Worm (Caenorhabditis elegans): ENCODE results near the gene his-73.

Gene his-73

ce11 chrII:13149965-13150364, 33.5 kb upstream of the his-73 start:
- TF ChIP-seq ceh-39 (tag; optimal IDR thresholded peaks at IDR 0.05): no peak
- TF ChIP-seq flh-1 (GFP tag; optimal IDR thresholded peaks at IDR 0.05): no peak
- no peak for TF ChIP-seq nhr-237 (tag; optimal IDR thresholded peaks at IDR 0.05)
- no peak for TF ChIP-seq ces-1 (GFP tag; optimal IDR thresholded peaks at IDR 0.05)
- no peak for TF ChIP-seq blmp-1 (tag; optimal IDR thresholded peaks at IDR 0.05)
- no peak for TF ChIP-seq ceh-83 (GFP tag; optimal IDR thresholded peaks at IDR 0.05)
- TF ChIP-seq mab-5 (tag; optimal IDR thresholded peaks at IDR 0.05): no peak
- no peak for TF ChIP-seq lin-32 (GFP tag; optimal IDR thresholded peaks at IDR 0.05)

- TF ChIP-seq snpc-4 (tag; optimal IDR thresholded peaks at IDR 0.05): no peak
- no peak for TF ChIP-seq elt-3 (tag; optimal IDR thresholded peaks at IDR 0.05)
- no peak for TF ChIP-seq elt-1 (tag; optimal IDR thresholded peaks at IDR 0.05; ENCODE audit: borderline replicate concordance, insufficient read depth)
- TF ChIP-seq bed-3 (GFP tag; optimal IDR thresholded peaks at IDR 0.05): no peak
- TF ChIP-seq unc-39 (tag; optimal IDR thresholded peaks at IDR 0.05): no peak
- TF ChIP-seq tbx-8 (GFP tag; optimal IDR thresholded peaks at IDR 0.05): no peak
- no peak for TF ChIP-seq nhr-28 (tag; optimal IDR thresholded peaks at IDR 0.05)
- no peak for TF ChIP-seq unc-120 (tag; optimal IDR thresholded peaks at IDR 0.05; ENCODE audit: poor library complexity, severe bottlenecking)
- no peak for TF ChIP-seq ztf-11 (tag; optimal IDR thresholded peaks at IDR 0.05)
- TF ChIP-seq ham-2 (GFP tag; optimal IDR thresholded peaks at IDR 0.05): no peak
- TF ChIP-seq hlh-1 (tag; optimal IDR thresholded peaks at IDR 0.05): no peak
- no peak for TF ChIP-seq nhr-12 (tag; optimal IDR thresholded peaks at IDR 0.05)
- no peak for TF ChIP-seq nhr-2 (tag; optimal IDR thresholded peaks at IDR 0.05)
- TF ChIP-seq zip-8 (tag; optimal IDR thresholded peaks at IDR 0.05): no peak
- TF ChIP-seq lin-32 (GFP tag; optimal IDR thresholded peaks at IDR 0.05): no peak
- TF ChIP-seq M03D4.4 (tag; optimal IDR thresholded peaks at IDR 0.05): no peak
- no peak for TF ChIP-seq drap-1 (GFP tag; optimal IDR thresholded peaks at IDR 0.05)
Observed at ce11 chrII:13152409-13152808, 31.1 kb upstream of the his-73 start.

ce11 chrII:13153299-13153698, 30.2 kb upstream of the his-73 start, which contains the start of gene spe-18:
Gene spe-18 (minus strand): TSS chrII:13153399.
- no peak for TF ChIP-seq zip-8 (tag; optimal IDR thresholded peaks at IDR 0.05)
- TF ChIP-seq ces-1 (GFP tag; optimal IDR thresholded peaks at IDR 0.05): no peak
- TF ChIP-seq pha-4 (tag; optimal IDR thresholded peaks at IDR 0.05): no peak
- TF ChIP-seq mab-5 (tag; optimal IDR thresholded peaks at IDR 0.05): no peak
- TF ChIP-seq cnd-1 (tag; optimal IDR thresholded peaks at IDR 0.05): no peak
- TF ChIP-seq hlh-1 (tag; optimal IDR thresholded peaks at IDR 0.05): no peak
- TF ChIP-seq bed-3 (GFP tag; optimal IDR thresholded peaks at IDR 0.05): no peak

ce11 chrII:13156071-13156470, 27.4 kb upstream of the his-73 start:
- TF ChIP-seq bed-3 (GFP tag; optimal IDR thresholded peaks at IDR 0.05): no peak
- no peak for TF ChIP-seq ceh-43 (GFP tag; optimal IDR thresholded peaks at IDR 0.05)
- TF ChIP-seq ceh-83 (GFP tag; optimal IDR thresholded peaks at IDR 0.05): no peak
- TF ChIP-seq nhr-28 (tag; optimal IDR thresholded peaks at IDR 0.05): no peak
- TF ChIP-seq mls-2 (tag; optimal IDR thresholded peaks at IDR 0.05): no peak
- TF ChIP-seq mep-1 (tag; optimal IDR thresholded peaks at IDR 0.05): no peak
- TF ChIP-seq ztf-11 (tag; optimal IDR thresholded peaks at IDR 0.05): no peak
- TF ChIP-seq elt-1 (tag; optimal IDR thresholded peaks at IDR 0.05; ENCODE audit: borderline replicate concordance, insufficient read depth): no peak
- TF ChIP-seq tbx-8 (GFP tag; optimal IDR thresholded peaks at IDR 0.05): no peak
- TF ChIP-seq mab-5 (tag; optimal IDR thresholded peaks at IDR 0.05): no peak
- TF ChIP-seq ceh-39 (tag; optimal IDR thresholded peaks at IDR 0.05): no peak
- TF ChIP-seq unc-39 (tag; optimal IDR thresholded peaks at IDR 0.05): no peak

DNA sequence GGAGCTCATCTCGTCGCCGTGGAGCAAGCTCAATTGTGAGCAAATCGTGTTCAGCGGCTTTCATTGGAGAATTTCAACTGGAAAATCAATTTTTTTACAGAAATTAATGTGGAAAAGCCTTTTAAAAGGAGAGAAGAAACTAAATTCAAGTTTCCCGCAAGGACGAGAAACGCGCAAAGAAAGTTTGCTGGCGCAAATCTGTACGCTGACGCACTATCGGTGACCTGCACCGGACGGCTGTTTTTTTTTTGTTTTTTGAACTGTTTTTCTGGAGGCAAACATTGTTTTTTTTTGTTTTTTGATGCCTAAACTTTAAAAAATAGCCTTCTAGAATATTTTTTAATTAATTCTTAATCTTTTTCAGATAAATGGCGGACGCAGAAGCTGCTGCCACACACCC, 26.5 kb upstream of the his-73 start, which contains the start of the genes hpr-17 and F32A11.1:
hpr-17 (minus strand) TSS at position 77 of the 400 bp plus-strand sequence.
F32A11.1 (plus strand) TSS at position 359 of the 400 bp plus-strand sequence.
- TF ChIP-seq mep-1 (tag; optimal IDR thresholded peaks at IDR 0.05) (peak; percentile 73), bed-3 (GFP tag; optimal IDR thresholded peaks at IDR 0.05) (no peak), lin-13 (tag; optimal IDR thresholded peaks at IDR 0.05) (peak; percentile 58), mls-2 (tag; optimal IDR thresholded peaks at IDR 0.05) (no peak), unc-39 (tag; optimal IDR thresholded peaks at IDR 0.05) (no peak), nhr-76 (tag; optimal IDR thresholded peaks at IDR 0.05) (no peak), nhr-237 (tag; optimal IDR thresholded peaks at IDR 0.05) (peak; percentile 56), lin-32 (GFP tag; optimal IDR thresholded peaks at IDR 0.05) (no peak), mab-5 (tag; optimal IDR thresholded peaks at IDR 0.05) (peak; percentile 26), unc-62 (GFP tag; optimal IDR thresholded peaks at IDR 0.05) (no peak), drap-1 (GFP tag; optimal IDR thresholded peaks at IDR 0.05) (no peak), flh-1 (GFP tag; optimal IDR thresholded peaks at IDR 0.05) (no peak), pha-4 (tag; optimal IDR thresholded peaks at IDR 0.05) (peak; percentile 56), sptf-1 (tag; optimal IDR thresholded peaks at IDR 0.05) (peak; percentile 50), nhr-12 (tag; optimal IDR thresholded peaks at IDR 0.05) (no peak), cnd-1 (tag; optimal IDR thresholded peaks at IDR 0.05) (no peak), elt-3 (tag; optimal IDR thresholded peaks at IDR 0.05) (no peak), elt-1 (tag; optimal IDR thresholded peaks at IDR 0.05; ENCODE audit: borderline replicate concordance, insufficient read depth) (no peak), tbx-8 (GFP tag; optimal IDR thresholded peaks at IDR 0.05) (no peak), ceh-43 (GFP tag; optimal IDR thresholded peaks at IDR 0.05) (no peak), snpc-4 (tag; optimal IDR thresholded peaks at IDR 0.05) (no peak), ztf-11 (tag; optimal IDR thresholded peaks at IDR 0.05) (peak; percentile 22), blmp-1 (tag; optimal IDR thresholded peaks at IDR 0.05) (no peak), hlh-1 (tag; optimal IDR thresholded peaks at IDR 0.05) (peak; percentile 12), zip-8 (tag; optimal IDR thresholded peaks at IDR 0.05) (no peak), ceh-39 (tag; optimal IDR thresholded peaks at IDR 0.05) (no peak), sem-2 (GFP tag; optimal IDR thresholded peaks at IDR 0.05) (no peak), nhr-28 (tag; optimal IDR thresholded peaks at IDR 0.05) (no peak), unc-120 (tag; optimal IDR thresholded peaks at IDR 0.05; ENCODE audit: poor library complexity, severe bottlenecking) (no peak), M03D4.4 (tag; optimal IDR thresholded peaks at IDR 0.05) (no peak), ham-2 (GFP tag; optimal IDR thresholded peaks at IDR 0.05) (no peak), ceh-83 (GFP tag; optimal IDR thresholded peaks at IDR 0.05) (no peak), ces-1 (GFP tag; optimal IDR thresholded peaks at IDR 0.05) (peak; percentile 42), lsy-2 (tag; optimal IDR thresholded peaks at IDR 0.05) (peak; percentile 67), nhr-2 (tag; optimal IDR thresholded peaks at IDR 0.05) (no peak)

Data from whole organism, mixed stage, embryonic.